Worm (Caenorhabditis elegans) whole organism, late embryonic: ENCODE measurements around the gene ceh-63.

ENCODE experiments used
- ceh-2 ChIP-seq: sonication (generic microtip); optimal IDR thresholded peaks from 2 replicates; lab custom pipeline; 2016; ENCODE audit warnings: missing genotype, missing genetic modification characterization, missing compliant biosample characterization
- ceh-9 ChIP-seq: sonication (generic microtip); optimal IDR thresholded peaks from 2 replicates; lab custom pipeline; 2016; ENCODE audit warnings: mild to moderate bottlenecking, missing genetic modification characterization, inconsistent platforms, missing compliant biosample characterization
- elt-2 ChIP-seq: sonication (generic microtip); optimal IDR thresholded peaks from 2 replicates; lab custom pipeline; 2016; ENCODE audit warnings: missing genetic modification reagents, missing genetic modification characterization, missing compliant biosample characterization
- fkh-10 ChIP-seq: fragments of 150-350 bp; optimal IDR thresholded peaks from 2 replicates; lab custom pipeline; 2014; ENCODE audit warnings: missing biosample characterization, missing genetic modification reagents, missing genetic modification characterization
- gmeb-2 ChIP-seq: sonication (generic microtip); optimal IDR thresholded peaks from 2 replicates; lab custom pipeline; 2016; ENCODE audit warnings: missing genetic modification characterization, inconsistent platforms, missing compliant biosample characterization
- lin-11 ChIP-seq: fragments of 200-800 bp; sonication (Bioruptor generic); optimal IDR thresholded peaks from 2 replicates; lab custom pipeline; 2018; ENCODE audit warnings: mild to moderate bottlenecking, missing genetic modification characterization, missing compliant biosample characterization
- pat-9 ChIP-seq: fragments of 200-800 bp; sonication (Bioruptor generic); optimal IDR thresholded peaks from 2 replicates; lab custom pipeline; 2018; ENCODE audit warnings: mild to moderate bottlenecking, missing genetic modification characterization, moderate library complexity, missing compliant biosample characterization
- pax-1 ChIP-seq: fragments of 150-350 bp; optimal IDR thresholded peaks from 2 replicates; lab custom pipeline; 2014; ENCODE audit warnings: missing biosample characterization, missing genetic modification characterization
- pha-4 ChIP-seq: fragments of 150-350 bp; optimal IDR thresholded peaks from 2 replicates; lab custom pipeline; 2018; ENCODE audit warnings: missing biosample characterization, missing genetic modification reagents, missing genetic modification characterization
- pqm-1 ChIP-seq: sonication (generic microtip); optimal IDR thresholded peaks from 2 replicates; lab custom pipeline; 2016; ENCODE audit warnings: missing genetic modification characterization, missing compliant biosample characterization
- sox-2 ChIP-seq: fragments of 200-800 bp; sonication (Bioruptor generic); IDR thresholded peaks from 2 replicates; pipeline ENCODE4 v1.3.6; 2022; ENCODE audit warnings: missing genetic modification reagents, missing genetic modification characterization, missing compliant biosample characterization
- sox-4 ChIP-seq: sonication (generic microtip); optimal IDR thresholded peaks from 2 replicates; lab custom pipeline; 2017; ENCODE audit warnings: mild to moderate bottlenecking, missing genetic modification characterization, inconsistent platforms, missing compliant biosample characterization
- tbx-2 ChIP-seq: sonication (generic microtip); optimal IDR thresholded peaks from 2 replicates; lab custom pipeline; 2016; ENCODE audit warnings: missing genetic modification characterization, missing compliant biosample characterization

- TF ChIP-seq fkh-10 (GFP tag; lab: Kevin White, UChicago): no peak
- TF ChIP-seq pax-1 (tag; lab: Kevin White, UChicago): no peak
- no peak for TF ChIP-seq sox-4 (tag; lab: Kevin White, UChicago)
- no peak for TF ChIP-seq tbx-2
- TF ChIP-seq pqm-1: no peak
- no peak for TF ChIP-seq pha-4 (tag; lab: Kevin White, UChicago)
- no peak for TF ChIP-seq lin-11
- no peak for TF ChIP-seq elt-2 (tag; lab: Kevin White, UChicago)
- TF ChIP-seq gmeb-2 (tag; lab: Kevin White, UChicago): no peak
- no peak for TF ChIP-seq ceh-2
- TF ChIP-seq ceh-9 (tag; lab: Kevin White, UChicago): no peak
- no peak for TF ChIP-seq sox-2 (GFP tag; lab: Robert Waterston, UW)
- no peak for TF ChIP-seq pat-9 (tag; lab: Kevin White, UChicago)
These were observed 39.1 kb downstream of the ceh-63 start for ce11 chrX:3634782-3635181.
